Worm (Caenorhabditis elegans): ENCODE data around the gene pho-11.

DNA sequence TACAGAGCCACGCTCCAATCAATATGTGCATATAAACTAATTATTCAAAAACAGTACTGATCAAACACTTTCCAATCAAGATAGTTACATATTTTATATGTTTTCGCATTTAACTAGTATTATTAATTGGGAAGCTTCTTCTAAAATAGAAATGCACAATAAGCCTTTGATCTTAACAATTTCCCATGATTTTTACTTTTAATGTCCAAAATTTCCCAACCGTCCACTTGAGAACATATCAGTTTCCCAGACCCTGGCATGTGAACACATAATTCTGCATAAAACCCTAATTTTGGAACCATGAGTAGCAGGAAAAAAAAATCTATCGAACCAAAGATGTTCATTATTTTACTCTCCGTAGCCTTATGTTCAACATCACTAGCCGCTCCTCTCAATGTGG, 44.8 kb downstream of the pho-11 start, which contains the start of gene R53.8:
- TF ChIP-seq nhr-76 (tag; optimal IDR thresholded peaks at IDR 0.05) (no peak), nfya-1 (tag; optimal IDR thresholded peaks at IDR 0.05; ENCODE audit: insufficient read depth) (no peak), zag-1 (tag; optimal IDR thresholded peaks at IDR 0.05) (no peak), ama-1 (optimal IDR thresholded peaks at IDR 0.05) (no peak), snpc-4 (tag; optimal IDR thresholded peaks at IDR 0.05) (no peak), nhr-77 (tag; optimal IDR thresholded peaks at IDR 0.05) (no peak), nhr-11 (tag; optimal IDR thresholded peaks at IDR 0.05) (no peak), skn-1 (tag; optimal IDR thresholded peaks at IDR 0.05) (no peak), mml-1 (tag; optimal IDR thresholded peaks at IDR 0.05) (no peak), pha-4 (tag; optimal IDR thresholded peaks at IDR 0.05) (no peak), nhr-237 (tag; optimal IDR thresholded peaks at IDR 0.05) (no peak), pqm-1 (tag; optimal IDR thresholded peaks at IDR 0.05) (no peak), daf-12 (tag; optimal IDR thresholded peaks at IDR 0.05) (no peak), fos-1 (tag; optimal IDR thresholded peaks at IDR 0.05) (no peak)

All from whole organism, L3 larva.